Fruit fly (Drosophila melanogaster): ENCODE measurements around the gene GstO1.

GstO1 gene

dm6 chr3L:8520252-8520651, 4.4 kb downstream of the GstO1 start, which contains the start of gene se:
TSS of gene se (plus strand) at chr3L:8520552.
- no peak for TF ChIP-seq psq (optimal IDR thresholded peaks at IDR 0.05)
- no peak for TF ChIP-seq insv (optimal IDR thresholded peaks at IDR 0.05)
- TF ChIP-seq h (optimal IDR thresholded peaks at IDR 0.05) = no peak
- TF ChIP-seq Myc (optimal IDR thresholded peaks at IDR 0.05) = no peak
- TF ChIP-seq Sin3A (optimal IDR thresholded peaks at IDR 0.05) = no peak
- no peak for TF ChIP-seq ttk (optimal IDR thresholded peaks at IDR 0.05)

- no peak for TF ChIP-seq ttk (optimal IDR thresholded peaks at IDR 0.05)
- no peak for TF ChIP-seq psq (optimal IDR thresholded peaks at IDR 0.05)
- no peak for TF ChIP-seq Myc (optimal IDR thresholded peaks at IDR 0.05)
- TF ChIP-seq Sin3A (optimal IDR thresholded peaks at IDR 0.05) = no peak
Measured at dm6 chr3L:8519232-8519631, 5.4 kb downstream of the GstO1 start.

dm6 chr3L:8518516-8519087, 6.1 kb downstream of the GstO1 start, which contains the start of gene GstO3:
TSS of gene GstO3 (plus strand) at chr3L:8518885.
- TF ChIP-seq Myc (optimal IDR thresholded peaks at IDR 0.05) (no peak), psq (optimal IDR thresholded peaks at IDR 0.05) (no peak), h (optimal IDR thresholded peaks at IDR 0.05) (no peak), Sin3A (optimal IDR thresholded peaks at IDR 0.05) (no peak), ttk (optimal IDR thresholded peaks at IDR 0.05) (no peak), insv (optimal IDR thresholded peaks at IDR 0.05) (no peak)

dm6 chr3L:8514768-8515167, 9.9 kb downstream of the GstO1 start, which contains the start of gene CG6683:
TSS of gene CG6683 (minus strand) at chr3L:8514921.
- TF ChIP-seq ttk (optimal IDR thresholded peaks at IDR 0.05) = no peak
- TF ChIP-seq h (optimal IDR thresholded peaks at IDR 0.05) = no peak
- TF ChIP-seq Myc (optimal IDR thresholded peaks at IDR 0.05) = no peak
- no peak for TF ChIP-seq Sin3A (optimal IDR thresholded peaks at IDR 0.05)
- no peak for TF ChIP-seq insv (optimal IDR thresholded peaks at IDR 0.05)
- no peak for TF ChIP-seq psq (optimal IDR thresholded peaks at IDR 0.05)

dm6 chr3L:8513258-8513657, 11.4 kb downstream of the GstO1 start:
- no peak for TF ChIP-seq h (optimal IDR thresholded peaks at IDR 0.05)
- TF ChIP-seq psq (optimal IDR thresholded peaks at IDR 0.05) = no peak
- no peak for TF ChIP-seq insv (optimal IDR thresholded peaks at IDR 0.05)
- TF ChIP-seq Myc (optimal IDR thresholded peaks at IDR 0.05) = no peak
- TF ChIP-seq Sin3A (optimal IDR thresholded peaks at IDR 0.05) = no peak
- TF ChIP-seq ttk (optimal IDR thresholded peaks at IDR 0.05) = no peak

dm6 chr3L:8512428-8512827, 12.2 kb downstream of the GstO1 start, which contains the start of gene CG6765:
TSS of gene CG6765 (plus strand) at chr3L:8512767.
- TF ChIP-seq psq (optimal IDR thresholded peaks at IDR 0.05) = no peak
- TF ChIP-seq Myc (optimal IDR thresholded peaks at IDR 0.05) = no peak
- TF ChIP-seq h (optimal IDR thresholded peaks at IDR 0.05) = no peak
- TF ChIP-seq Sin3A (optimal IDR thresholded peaks at IDR 0.05) = no peak
- no peak for TF ChIP-seq insv (optimal IDR thresholded peaks at IDR 0.05)
- TF ChIP-seq ttk (optimal IDR thresholded peaks at IDR 0.05) = no peak

dm6 chr3L:8509567-8510109, 15.0 kb downstream of the GstO1 start, which contains the start of the genes ZC3H3 and Pus7:
TSS of gene ZC3H3 (minus strand) at chr3L:8509763.
TSS of gene Pus7 (plus strand) at chr3L:8510003.
- TF ChIP-seq h (optimal IDR thresholded peaks at IDR 0.05) = no peak
- TF ChIP-seq Sin3A (optimal IDR thresholded peaks at IDR 0.05) = no peak
- TF ChIP-seq psq (optimal IDR thresholded peaks at IDR 0.05) = no peak
- no peak for TF ChIP-seq ttk (optimal IDR thresholded peaks at IDR 0.05)
- TF ChIP-seq insv (optimal IDR thresholded peaks at IDR 0.05) = no peak
- TF ChIP-seq Myc (optimal IDR thresholded peaks at IDR 0.05) = no peak

- TF ChIP-seq h (optimal IDR thresholded peaks at IDR 0.05) (no peak), ttk (optimal IDR thresholded peaks at IDR 0.05) (no peak), psq (optimal IDR thresholded peaks at IDR 0.05) (no peak), insv (optimal IDR thresholded peaks at IDR 0.05) (no peak), Sin3A (optimal IDR thresholded peaks at IDR 0.05) (no peak), Myc (optimal IDR thresholded peaks at IDR 0.05) (no peak)
Measured at dm6 chr3L:8506975-8507441, 17.7 kb downstream of the GstO1 start, which contains the start of gene CG43163. TSS of gene CG43163 (minus strand) at chr3L:8507146.

- no peak for TF ChIP-seq ttk (optimal IDR thresholded peaks at IDR 0.05)
- no peak for TF ChIP-seq Sin3A (optimal IDR thresholded peaks at IDR 0.05)
- TF ChIP-seq psq (optimal IDR thresholded peaks at IDR 0.05) = no peak
- no peak for TF ChIP-seq Myc (optimal IDR thresholded peaks at IDR 0.05)
- no peak for TF ChIP-seq insv (optimal IDR thresholded peaks at IDR 0.05)
- no peak for TF ChIP-seq h (optimal IDR thresholded peaks at IDR 0.05)
Measured at dm6 chr3L:8480944-8481343, 43.7 kb downstream of the GstO1 start.

Data from Kc167 (cell line).